Fruit fly (Drosophila melanogaster) whole organism, adult: ENCODE results near the gene CG31515.

Experiments
- CG12768 ChIP-seq: fragments of 200-800 bp; sonication (Bioruptor generic); optimal IDR thresholded peaks from 2 replicates; lab custom pipeline; 2017; ENCODE audit warnings: missing biosample characterization, missing genetic modification characterization, mild to moderate bottlenecking, moderate library complexity, missing genetic modification reagents
- CG14711 ChIP-seq: fragments of 200-800 bp; sonication (Bioruptor generic); optimal IDR thresholded peaks from 2 replicates; lab custom pipeline; 2018; ENCODE audit warnings: missing biosample characterization, mild to moderate bottlenecking, missing genetic modification characterization, moderate library complexity
- CG7101 ChIP-seq: fragments of 200-800 bp; sonication (Bioruptor generic); optimal IDR thresholded peaks from 2 replicates; lab custom pipeline; 2018; ENCODE audit warnings: missing biosample characterization, mild to moderate bottlenecking, missing genetic modification characterization, moderate library complexity
- Mnt ChIP-seq: fragments of 200-800 bp; sonication (Bioruptor generic); optimal IDR thresholded peaks from 2 replicates; lab custom pipeline; 2016; ENCODE audit warnings: missing biosample characterization, mild to moderate bottlenecking, missing genetic modification characterization
- bab1 ChIP-seq: fragments of 200-800 bp; sonication (Bioruptor generic); optimal IDR thresholded peaks from 3 replicates; lab custom pipeline; 2019; ENCODE audit warnings: missing biosample characterization, mild to moderate bottlenecking, missing genetic modification characterization, moderate library complexity
- kay ChIP-seq: fragments of 200-800 bp; sonication (Bioruptor generic); peaks from one replicate; lab custom pipeline; 2016; ENCODE audit warnings: missing biosample characterization, missing genetic modification characterization, borderline replicate concordance
- ovo ChIP-seq: fragments of 200-800 bp; sonication (Bioruptor generic); optimal IDR thresholded peaks from 2 replicates; lab custom pipeline; 2016; ENCODE audit warnings: missing biosample characterization, missing genetic modification characterization

- TF ChIP-seq CG14711 (no peak), ovo (GFP tag; lab: Kevin White, UChicago) (no peak), bab1 (GFP tag; lab: Kevin White, UChicago) (no peak), kay (GFP tag; lab: Kevin White, UChicago) (no peak), Mnt (no peak), CG12768 (no peak), CG7101 (tag; lab: Kevin White, UChicago) (no peak)
These were observed 16.5 kb upstream of the CG31515 start, which contains the start of gene Ir94e for dm6 chr3R:23405209-23405608.
